Worm (Caenorhabditis elegans) whole organism, late embryonic: ENCODE measurements around the gene T04C12.33.

Source experiments
- K02D7.2 ChIP-seq: sonication (generic microtip); optimal IDR thresholded peaks from 2 replicates; lab custom pipeline; 2017; ENCODE audit warnings: mild to moderate bottlenecking, missing genetic modification characterization, missing compliant biosample characterization
- K09A11.1 ChIP-seq: sonication (generic microtip); optimal IDR thresholded peaks from 2 replicates; lab custom pipeline; 2017; ENCODE audit warnings: antibody characterized with exemption, mild to moderate bottlenecking, missing genetic modification characterization, missing compliant biosample characterization; ENCODE audit not compliant: insufficient read depth
- ama-1 ChIP-seq: fragments of 150-350 bp; optimal IDR thresholded peaks from 2 replicates; lab custom pipeline; 2014
- ceh-45 ChIP-seq: fragments of 200-800 bp; sonication (Bioruptor generic); IDR thresholded peaks from 2 replicates; pipeline ENCODE4 v1.3.6; 2022; ENCODE audit warnings: missing genetic modification reagents, missing genetic modification characterization, missing compliant biosample characterization
- lin-11 ChIP-seq: fragments of 200-800 bp; sonication (Bioruptor generic); optimal IDR thresholded peaks from 2 replicates; lab custom pipeline; 2018; ENCODE audit warnings: mild to moderate bottlenecking, missing genetic modification characterization, missing compliant biosample characterization
- unc-55 ChIP-seq: sonication (generic microtip); optimal IDR thresholded peaks from 2 replicates; lab custom pipeline; 2017; ENCODE audit warnings: missing biosample characterization, missing genetic modification reagents, missing genetic modification characterization

DNA sequence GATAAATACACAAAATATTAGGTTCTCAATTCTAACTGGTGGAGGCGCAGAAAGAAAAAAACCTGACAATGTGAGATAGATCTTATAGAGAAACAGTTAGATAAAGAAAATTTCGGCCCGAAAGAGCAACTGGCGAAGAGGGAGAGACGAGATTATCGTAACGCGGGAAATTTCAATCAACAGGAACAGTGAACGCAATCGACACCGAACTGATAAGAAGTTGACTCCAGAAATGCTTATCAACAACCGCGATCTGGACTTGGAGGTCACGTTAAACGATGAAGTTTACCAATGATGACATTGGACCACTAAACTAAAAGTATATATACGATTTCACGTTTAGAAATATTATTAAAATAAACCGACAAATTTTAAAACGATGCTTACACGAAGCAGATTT lies 24.4 kb downstream of the T04C12.33 start:
- TF ChIP-seq unc-55 (GFP tag; lab: Kevin White, UChicago) (no peak), K09A11.1 (no peak), K02D7.2 (tag; lab: Kevin White, UChicago) (no peak), ama-1 (peak; percentile 23), ceh-45 (GFP tag; lab: Robert Waterston, UW) (no peak), lin-11 (tag; lab: Kevin White, UChicago) (no peak)
